Worm (Caenorhabditis elegans): ENCODE results near the gene C06H2.2.

DNA sequence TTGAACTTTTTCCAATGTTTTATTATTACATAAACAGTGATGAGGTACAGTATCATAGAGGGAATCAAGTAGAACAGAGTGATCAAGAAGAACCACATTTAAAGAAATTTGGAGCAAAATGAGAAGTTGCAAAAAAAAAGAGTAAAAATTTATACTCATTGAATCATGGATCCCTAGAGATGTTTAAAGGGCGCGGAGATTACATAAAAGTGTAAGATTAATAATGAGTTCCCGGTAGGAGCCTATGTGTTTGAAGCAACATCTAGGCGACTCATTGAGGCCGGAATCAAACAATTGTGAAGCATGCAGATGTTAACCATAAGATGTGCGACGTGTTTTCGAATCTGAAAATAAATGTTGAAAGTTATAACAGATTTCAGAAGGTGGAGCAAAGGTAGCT lies 27.3 kb downstream of the C06H2.2 start, which contains the start of gene srg-39:
- TF ChIP-seq ztf-23 (GFP tag; IDR thresholded peaks at IDR 0.05) (no peak), med-1 (GFP tag; optimal IDR thresholded peaks at IDR 0.05; ENCODE audit: insufficient read depth) (no peak), klf-2 (GFP tag; conservative IDR thresholded peaks at IDR 0.05) (no peak), cog-1 (tag; optimal IDR thresholded peaks at IDR 0.05) (no peak), flt-1 (GFP tag; IDR thresholded peaks at IDR 0.05) (no peak), T22C8.4 (GFP tag; IDR thresholded peaks at IDR 0.05) (no peak), ztf-29 (GFP tag; IDR thresholded peaks at IDR 0.05) (no peak), tab-1 (GFP tag; IDR thresholded peaks at IDR 0.05) (no peak), ref-1 (GFP tag; conservative IDR thresholded peaks at IDR 0.05) (no peak)

Data from whole organism, midembryonic.